Fruit fly (Drosophila melanogaster) S2 (cell line): Measurements from ENCODE around the gene CG1750.

Experiments
- CG8478 ChIP-seq: fragments of >200 bp; optimal IDR thresholded peaks from 2 replicates; lab custom pipeline; 2018
- CTCF ChIP-seq, 2 experiments: fragments of >200 bp; optimal IDR thresholded peaks; 2 replicates each; lab custom pipeline; 2018

DNA sequence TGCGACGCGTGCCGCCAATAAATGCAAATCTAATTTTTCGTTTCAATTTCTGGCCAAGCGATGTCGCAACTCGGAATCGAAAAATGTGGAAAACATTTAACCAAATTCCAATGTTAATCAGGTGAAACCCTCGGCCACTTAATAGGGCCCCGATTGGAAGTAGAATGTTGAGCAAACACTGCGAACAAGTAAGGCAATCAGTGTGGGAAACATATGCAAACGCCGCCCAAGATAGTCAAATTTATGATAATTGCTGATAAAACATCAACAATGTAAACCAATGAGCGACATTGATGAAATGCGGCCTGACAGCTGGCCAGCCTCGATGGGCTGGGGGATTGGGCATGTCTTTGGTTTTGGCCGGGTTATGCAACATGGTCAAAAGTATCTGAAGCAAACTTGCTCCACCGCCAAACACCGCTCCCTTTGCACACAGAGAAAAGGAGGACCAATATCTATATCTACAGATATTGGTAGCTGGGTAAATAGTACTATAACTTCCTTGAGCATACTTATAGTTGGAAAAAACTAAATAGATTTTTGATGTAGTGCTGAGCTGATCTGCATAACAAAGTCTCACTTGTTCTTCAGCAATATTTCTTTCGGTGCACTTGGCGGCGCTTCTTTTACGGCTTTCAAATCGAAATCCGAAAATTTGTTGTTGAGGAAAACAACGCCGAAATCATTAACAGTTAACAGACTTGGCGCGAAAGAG, 7.3 kb downstream of the CG1750 start:
- TF ChIP-seq CG8478 (lab: Kevin White, UChicago) (no peak), CTCF (optimal IDR thresholded peaks at IDR 0.05; lab: Kevin White, UChicago) (no peak)
